Worm (Caenorhabditis elegans) whole organism, L3 larva: ENCODE results near the gene M02D8.7.
"Not testable (repeated sequence)": the region's sequence is repeated elsewhere in the genome, so short reads cannot be mapped to it uniquely, and the experiment has no call there.

Experiments
- R02D3.7 ChIP-seq: fragments of 150-350 bp; optimal IDR thresholded peaks from 2 replicates; lab custom pipeline; 2014; ENCODE audit warnings: missing biosample characterization, missing genetic modification characterization
- ZK546.5 ChIP-seq: sonication (generic microtip); optimal IDR thresholded peaks from 2 replicates; lab custom pipeline; 2017; ENCODE audit warnings: missing biosample characterization, missing genetic modification characterization
- aly-2 ChIP-seq: fragments of 150-350 bp; optimal IDR thresholded peaks from 2 replicates; lab custom pipeline; 2014; ENCODE audit warnings: missing biosample characterization, missing genetic modification characterization
- ama-1 ChIP-seq: fragments of 150-350 bp; optimal IDR thresholded peaks from 2 replicates; lab custom pipeline; 2018
- ceh-28 ChIP-seq: fragments of 150-350 bp; optimal IDR thresholded peaks from 2 replicates; lab custom pipeline; 2014; ENCODE audit warnings: missing biosample characterization, missing genetic modification reagents, missing genetic modification characterization
- ceh-82 ChIP-seq: fragments of 150-350 bp; optimal IDR thresholded peaks from 2 replicates; lab custom pipeline; 2014; ENCODE audit warnings: missing biosample characterization, missing genetic modification characterization
- daf-12 ChIP-seq: fragments of 150-350 bp; optimal IDR thresholded peaks from 2 replicates; lab custom pipeline; 2014; ENCODE audit warnings: missing biosample characterization, missing genetic modification reagents, missing genetic modification characterization
- egl-5 ChIP-seq: fragments of 150-350 bp; optimal IDR thresholded peaks from 2 replicates; lab custom pipeline; 2017; ENCODE audit warnings: missing biosample characterization, missing genetic modification reagents, missing genetic modification characterization, inconsistent platforms
- elt-1 ChIP-seq: fragments of 150-350 bp; optimal IDR thresholded peaks from 2 replicates; lab custom pipeline; 2014; ENCODE audit warnings: missing biosample characterization, missing genetic modification characterization
- elt-2 ChIP-seq: sonication (generic microtip); optimal IDR thresholded peaks from 2 replicates; lab custom pipeline; 2016; ENCODE audit warnings: missing genetic modification reagents, mild to moderate bottlenecking, missing genetic modification characterization, missing compliant biosample characterization
- elt-3 ChIP-seq, 3 experiments: fragments of 150-350 bp in 1 of 3; sonication (generic microtip) in 2 of 3; optimal IDR thresholded peaks; 2 replicates in 2 of 3; 4 replicates in 1 of 3; lab custom pipeline; 2014 to 2017; ENCODE audit warnings: missing biosample characterization in 3 of 3, missing genetic modification characterization in 3 of 3
- eor-1 ChIP-seq, 2 experiments: fragments of 150-350 bp; optimal IDR thresholded peaks; 2 replicates each; lab custom pipeline; 2014 to 2018; ENCODE audit warnings: missing biosample characterization in 2 of 2, missing genetic modification characterization in 2 of 2
- fkh-10 ChIP-seq: sonication (generic microtip); optimal IDR thresholded peaks from 2 replicates; lab custom pipeline; 2017; ENCODE audit warnings: missing biosample characterization, missing genetic modification reagents, missing genetic modification characterization
- fkh-2 ChIP-seq: fragments of 150-350 bp; optimal IDR thresholded peaks from 2 replicates; lab custom pipeline; 2014; ENCODE audit warnings: missing biosample characterization, missing genetic modification reagents, missing genetic modification characterization
- fos-1 ChIP-seq: fragments of 150-350 bp; optimal IDR thresholded peaks from 2 replicates; lab custom pipeline; 2014; ENCODE audit warnings: missing biosample characterization, missing genetic modification characterization
- hmg-11 ChIP-seq: sonication (generic microtip); optimal IDR thresholded peaks from 2 replicates; lab custom pipeline; 2016; ENCODE audit warnings: missing genetic modification characterization, missing compliant biosample characterization
- jun-1 ChIP-seq: fragments of 150-350 bp; optimal IDR thresholded peaks from 2 replicates; lab custom pipeline; 2014; ENCODE audit warnings: missing biosample characterization, missing genetic modification reagents, missing genetic modification characterization
- lin-15B ChIP-seq: fragments of 150-350 bp; optimal IDR thresholded peaks from 2 replicates; lab custom pipeline; 2014; ENCODE audit warnings: missing biosample characterization, missing genetic modification characterization
- lin-39 ChIP-seq: fragments of 150-350 bp; optimal IDR thresholded peaks from 2 replicates; lab custom pipeline; 2018; ENCODE audit warnings: missing biosample characterization, missing genetic modification reagents, missing genetic modification characterization
- lsy-12 ChIP-seq: sonication (generic microtip); optimal IDR thresholded peaks from 2 replicates; lab custom pipeline; 2016; ENCODE audit warnings: mild to moderate bottlenecking, missing genetic modification characterization, missing compliant biosample characterization
- mdl-1 ChIP-seq: fragments of 150-350 bp; optimal IDR thresholded peaks from 2 replicates; lab custom pipeline; 2014; ENCODE audit warnings: missing biosample characterization, missing genetic modification characterization
- mml-1 ChIP-seq: fragments of 150-350 bp; sonication (generic microtip); optimal IDR thresholded peaks from 3 replicates; lab custom pipeline; 2014; ENCODE audit warnings: missing biosample characterization, missing genetic modification characterization
- nfya-1 ChIP-seq: sonication (generic microtip); optimal IDR thresholded peaks from 2 replicates; lab custom pipeline; 2017; ENCODE audit warnings: missing genetic modification characterization, mild to moderate bottlenecking, missing compliant biosample characterization, antibody characterized with exemption, moderate library complexity; ENCODE audit not compliant: insufficient read depth
- nhr-11 ChIP-seq: fragments of 150-350 bp; optimal IDR thresholded peaks from 2 replicates; lab custom pipeline; 2014; ENCODE audit warnings: missing biosample characterization, missing genetic modification characterization
- nhr-23 ChIP-seq: fragments of 150-350 bp; optimal IDR thresholded peaks from 2 replicates; lab custom pipeline; 2014; ENCODE audit warnings: missing biosample characterization, missing genetic modification reagents, missing genetic modification characterization
- nhr-237 ChIP-seq: fragments of 150-350 bp; optimal IDR thresholded peaks from 2 replicates; lab custom pipeline; 2014; ENCODE audit warnings: missing biosample characterization, missing genetic modification characterization
- nhr-25 ChIP-seq: sonication (generic microtip); optimal IDR thresholded peaks from 2 replicates; lab custom pipeline; 2017; ENCODE audit warnings: missing biosample characterization, missing genetic modification characterization
- nhr-28 ChIP-seq: fragments of 150-350 bp; optimal IDR thresholded peaks from 2 replicates; lab custom pipeline; 2014; ENCODE audit warnings: missing biosample characterization, missing genetic modification characterization
- nhr-43 ChIP-seq: sonication (generic microtip); optimal IDR thresholded peaks from 2 replicates; lab custom pipeline; 2016; ENCODE audit warnings: mild to moderate bottlenecking, missing genetic modification characterization, missing compliant biosample characterization; ENCODE audit not compliant: poor library complexity, severe bottlenecking
- nhr-67 ChIP-seq: fragments of 150-350 bp; optimal IDR thresholded peaks from 2 replicates; lab custom pipeline; 2014; ENCODE audit warnings: missing biosample characterization, missing genetic modification characterization
- nhr-76 ChIP-seq: fragments of 150-350 bp; sonication (generic microtip); optimal IDR thresholded peaks from 5 replicates; lab custom pipeline; 2014; ENCODE audit warnings: missing biosample characterization, missing genetic modification characterization
- pha-4 ChIP-seq: fragments of 150-350 bp; optimal IDR thresholded peaks from 2 replicates; lab custom pipeline; 2014; ENCODE audit warnings: missing biosample characterization, missing genetic modification reagents, missing genetic modification characterization
- pqm-1 ChIP-seq: fragments of 150-350 bp; optimal IDR thresholded peaks from 2 replicates; lab custom pipeline; 2017; ENCODE audit warnings: missing biosample characterization, missing genetic modification characterization, inconsistent platforms
- sea-2 ChIP-seq: fragments of 150-350 bp; sonication (generic microtip); optimal IDR thresholded peaks from 4 replicates; lab custom pipeline; 2014; ENCODE audit warnings: missing biosample characterization, missing genetic modification reagents, missing genetic modification characterization
- skn-1 ChIP-seq: fragments of 150-350 bp; optimal IDR thresholded peaks from 2 replicates; lab custom pipeline; 2014; ENCODE audit warnings: missing biosample characterization, missing genetic modification characterization
- snpc-4 ChIP-seq: fragments of 150-350 bp; optimal IDR thresholded peaks from 2 replicates; lab custom pipeline; 2014; ENCODE audit warnings: missing biosample characterization, missing genetic modification characterization
- unc-39 ChIP-seq: sonication (generic microtip); optimal IDR thresholded peaks from 4 replicates; lab custom pipeline; 2017; ENCODE audit warnings: missing biosample characterization, missing genetic modification characterization
- unc-62 ChIP-seq: fragments of 150-350 bp; sonication (generic microtip); optimal IDR thresholded peaks from 4 replicates; lab custom pipeline; 2014; ENCODE audit warnings: missing biosample characterization, missing genetic modification reagents, missing genetic modification characterization
- ztf-11 ChIP-seq: fragments of 150-350 bp; optimal IDR thresholded peaks from 2 replicates; lab custom pipeline; 2014; ENCODE audit warnings: missing biosample characterization, missing genetic modification characterization
- ztf-4 ChIP-seq: fragments of 150-350 bp; optimal IDR thresholded peaks from 2 replicates; lab custom pipeline; 2014; ENCODE audit warnings: missing biosample characterization, missing genetic modification characterization

Gene M02D8.7

DNA sequence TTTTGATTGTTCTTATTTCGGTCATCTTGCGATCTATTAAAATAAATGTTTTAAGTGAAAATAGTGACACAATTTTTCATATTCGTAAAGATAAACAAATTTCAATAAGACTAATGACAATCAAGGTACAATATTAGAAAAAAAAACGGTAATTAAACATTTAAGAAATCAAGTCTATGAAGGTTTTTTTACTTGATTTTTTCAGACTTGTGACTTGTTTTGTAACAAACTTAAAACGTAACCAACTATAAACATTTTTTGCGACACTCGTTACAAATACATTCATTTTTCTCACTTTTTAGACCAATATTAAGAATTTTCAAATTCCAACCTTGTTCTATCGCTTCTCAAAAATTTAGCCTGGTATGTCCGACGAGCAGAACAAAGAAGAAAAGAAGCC lies 3.4 kb downstream of the M02D8.7 start, which contains the start of gene M02D8.2:
TSS of gene M02D8.2 (plus strand) at position 301 of the 400 bp plus-strand sequence.
- no peak for TF ChIP-seq fkh-2
- no peak for TF ChIP-seq pqm-1 (tag; lab: Kevin White, UChicago)
- no peak for TF ChIP-seq mml-1 (tag; lab: Kevin White, UChicago)
- no peak for TF ChIP-seq daf-12 (tag; lab: Kevin White, UChicago)
- no peak for TF ChIP-seq lin-15B
- TF ChIP-seq ZK546.5: no peak
- TF ChIP-seq fkh-10 (GFP tag; lab: Kevin White, UChicago): no peak
- TF ChIP-seq sea-2 (GFP tag; lab: Kevin White, UChicago): no peak
- TF ChIP-seq aly-2 (tag; lab: Kevin White, UChicago): no peak
- TF ChIP-seq elt-2 (tag; lab: Kevin White, UChicago): no peak
- no peak for TF ChIP-seq nhr-28 (tag; lab: Kevin White, UChicago)
- TF ChIP-seq jun-1 (tag; lab: Kevin White, UChicago): no peak
- no peak for TF ChIP-seq unc-62 (GFP tag; lab: Kevin White, UChicago)
- no peak for TF ChIP-seq nhr-23
- no peak for TF ChIP-seq ztf-4 (tag; lab: Kevin White, UChicago)
- TF ChIP-seq ceh-28 (tag; lab: Kevin White, UChicago): no peak
- no peak for TF ChIP-seq nhr-76 (tag; lab: Kevin White, UChicago)
- TF ChIP-seq nhr-237: no peak

DNA sequence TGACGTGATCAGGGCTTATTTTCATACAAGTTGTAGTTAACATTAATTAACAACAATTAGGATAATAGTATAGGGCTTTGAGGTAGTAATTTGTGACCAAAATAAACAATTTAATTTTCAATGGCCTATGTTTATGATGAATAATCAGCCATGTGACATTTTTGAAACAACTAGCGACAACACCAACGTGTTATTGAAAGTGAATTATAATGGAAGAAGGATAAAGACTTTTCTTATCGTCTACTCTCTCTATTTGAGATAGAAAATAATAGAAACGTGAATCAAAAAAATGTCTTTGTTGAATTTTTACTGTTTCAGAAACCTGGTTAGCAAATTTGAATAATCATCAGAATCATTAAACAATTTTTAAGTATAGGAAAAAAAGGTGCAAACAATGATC lies 5.0 kb downstream of the M02D8.7 start:
- no peak for TF ChIP-seq ztf-4 (tag; lab: Kevin White, UChicago)
- TF ChIP-seq, all 47 proteins: peak for 0

DNA sequence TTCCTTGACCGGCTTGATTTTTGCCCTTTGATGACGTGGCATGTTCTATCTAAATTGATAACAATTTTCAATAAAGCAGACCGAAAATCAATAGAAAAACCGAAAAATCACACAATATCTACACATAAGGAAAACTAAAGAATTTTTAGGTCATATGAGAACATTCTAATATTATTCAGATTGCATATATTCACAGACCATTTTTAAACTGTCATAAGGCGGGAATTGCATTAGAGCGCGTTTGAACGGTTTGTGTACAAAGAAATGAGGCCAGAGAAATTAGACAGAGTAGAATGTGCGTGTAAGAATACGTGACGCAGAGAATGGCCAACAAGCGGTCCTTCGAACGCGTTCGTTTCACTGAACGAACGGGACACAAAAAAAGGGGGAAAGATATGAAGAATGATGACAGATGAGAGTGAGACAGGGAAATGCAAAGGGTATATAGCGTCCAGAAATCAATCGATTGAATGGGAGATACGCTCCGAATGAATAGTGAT lies 5.8 kb downstream of the M02D8.7 start, which contains the start of gene M02D8.3:
TSS of gene M02D8.3 (minus strand) at position 51 of the 500 bp plus-strand sequence.
- TF ChIP-seq pqm-1 (tag; lab: Kevin White, UChicago) (no peak), hmg-11 (tag; lab: Kevin White, UChicago) (peak; percentile 37), pha-4 (peak; percentile 88), snpc-4 (tag; lab: Kevin White, UChicago) (peak; percentile 38), nhr-67 (tag; lab: Kevin White, UChicago) (no peak), nhr-23 (peak; percentile 87), unc-39 (no peak), ceh-28 (tag; lab: Kevin White, UChicago) (no peak), egl-5 (tag; lab: Kevin White, UChicago) (peak; percentile 17), elt-2 (tag; lab: Kevin White, UChicago) (peak; percentile 8), nfya-1 (tag; lab: Kevin White, UChicago) (peak; percentile 50), skn-1 (tag; lab: Kevin White, UChicago) (peak; percentile 20), ama-1 (no peak), lin-15B (peak; percentile 22), nhr-25 (tag; lab: Kevin White, UChicago) (peak; percentile 83)
- TF ChIP-seq, all 47 proteins: peak for 10

DNA sequence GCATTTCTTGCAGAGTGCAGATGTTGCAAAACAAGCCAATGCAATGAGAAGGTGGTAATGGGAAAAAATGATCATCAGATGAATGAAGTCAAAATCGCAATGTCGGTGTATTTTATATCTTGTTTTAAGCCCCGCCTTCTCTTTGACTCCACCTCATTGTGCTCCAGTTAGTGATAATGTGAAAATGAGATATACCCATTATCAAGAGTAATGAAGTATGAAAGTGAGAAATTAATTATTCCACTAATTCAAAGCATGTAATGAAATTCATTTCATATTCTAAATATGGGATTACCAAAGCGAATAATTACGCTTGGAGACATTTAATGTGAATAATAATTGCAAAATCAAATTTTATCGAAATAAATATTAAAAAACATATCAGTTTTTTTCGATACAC lies 11.0 kb downstream of the M02D8.7 start, which contains the start of gene M02D8.6:
TSS of gene M02D8.6 (minus strand) at position 101 of the 400 bp plus-strand sequence.
- not testable (repeated sequence) for TF ChIP-seq nhr-23; pha-4; mdl-1 (tag; lab: Kevin White, UChicago)

DNA sequence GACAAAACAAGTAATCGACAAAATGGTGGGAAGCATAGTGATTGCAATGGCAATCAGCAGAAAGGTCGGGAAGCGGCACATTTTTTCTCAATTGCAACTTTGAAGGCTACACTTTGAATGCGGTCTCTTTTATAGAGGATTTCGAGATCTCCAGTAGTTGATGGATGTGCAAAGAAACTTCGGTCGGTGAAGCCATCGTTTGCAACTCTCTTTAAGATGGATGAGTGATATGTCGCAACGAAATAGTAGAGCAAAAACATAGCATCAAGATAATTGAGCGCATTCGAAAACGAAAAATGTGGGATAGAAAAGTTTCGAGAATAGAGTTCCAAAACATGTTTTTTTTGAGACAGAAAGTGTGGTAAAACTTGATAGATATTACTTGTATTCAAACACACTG lies 15.5 kb downstream of the M02D8.7 start, which contains the start of gene EGAP4.1:
TSS of gene EGAP4.1 (minus strand) at position 101 of the 400 bp plus-strand sequence.
- TF ChIP-seq lin-39: peak; percentile 55
- TF ChIP-seq ZK546.5: no peak
- TF ChIP-seq, all 47 proteins: peak for 1

DNA sequence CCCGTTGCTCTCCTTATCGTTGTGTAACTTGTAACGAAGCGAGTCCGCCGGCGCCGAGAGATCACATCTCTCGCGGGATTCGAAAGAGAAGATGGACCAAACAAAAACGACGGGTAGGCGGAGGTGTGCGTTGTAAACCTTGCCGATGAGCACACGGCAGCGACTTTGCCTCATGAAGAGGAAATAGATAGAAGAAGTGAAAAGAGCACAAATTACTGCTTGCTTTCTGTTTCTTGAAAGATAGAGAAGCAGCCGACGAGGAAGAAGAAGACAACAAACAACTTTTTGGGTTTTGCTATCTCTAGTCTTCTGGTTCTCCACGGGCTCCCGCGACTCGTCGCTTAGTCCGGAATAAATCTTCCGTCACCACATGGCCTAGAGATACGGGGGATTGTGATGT lies 19.0 kb downstream of the M02D8.7 start:
- TF ChIP-seq nhr-11 (tag; lab: Kevin White, UChicago): peak; percentile 56
- TF ChIP-seq ceh-82 (tag; lab: Kevin White, UChicago): no peak
- no peak for TF ChIP-seq elt-2 (tag; lab: Kevin White, UChicago)
- no peak for TF ChIP-seq nhr-43
- no peak for TF ChIP-seq ceh-28 (tag; lab: Kevin White, UChicago)
- TF ChIP-seq fos-1: no peak
- no peak for TF ChIP-seq nhr-28 (tag; lab: Kevin White, UChicago)
- TF ChIP-seq ztf-11 (tag; lab: Kevin White, UChicago): no peak
- no peak for TF ChIP-seq mml-1 (tag; lab: Kevin White, UChicago)
- no peak for TF ChIP-seq eor-1 (tag; optimal IDR thresholded peaks at IDR 0.05; lab: Kevin White, UChicago)
- TF ChIP-seq sea-2 (GFP tag; lab: Kevin White, UChicago): no peak
- TF ChIP-seq fkh-2: peak; percentile 30
- TF ChIP-seq nfya-1 (tag; lab: Kevin White, UChicago): peak; percentile 49
- TF ChIP-seq R02D3.7 (tag; lab: Kevin White, UChicago): no peak
- TF ChIP-seq elt-1: no peak
- TF ChIP-seq unc-39: no peak
- TF ChIP-seq hmg-11 (tag; lab: Kevin White, UChicago): no peak
- no peak for TF ChIP-seq pqm-1 (tag; lab: Kevin White, UChicago)
- no peak for TF ChIP-seq mdl-1 (tag; lab: Kevin White, UChicago)
- no peak for TF ChIP-seq lsy-12 (tag; lab: Kevin White, UChicago)
- peak; percentile 26 for TF ChIP-seq snpc-4 (tag; lab: Kevin White, UChicago)
- no peak for TF ChIP-seq skn-1 (tag; lab: Kevin White, UChicago)
- no peak for TF ChIP-seq nhr-76 (tag; lab: Kevin White, UChicago)
- no peak for TF ChIP-seq elt-3 (tag; optimal IDR thresholded peaks at IDR 0.05; lab: Kevin White, UChicago)
- no peak for TF ChIP-seq lin-39
- no peak for TF ChIP-seq ZK546.5
- TF ChIP-seq nhr-23: no peak
